Comparison of ENCODE assay signal across 1 fruit fly cellular context in genomic region chrX:5336722-5337121, dm6.
TF ChIP-seq lines count a peak whose summit lies in the region.

No protein-coding gene starts in this region.

TF ChIP-seq in whole organism, embryonic, 481 proteins besides CTCF, POLR2A, EP300 and RAD21 (continued from another document):
- TF ChIP-seq tup (GFP tag; optimal IDR thresholded peaks at IDR 0.05; lab: Kevin White, UChicago) (no peak), exex (tag; optimal IDR thresholded peaks at IDR 0.05; lab: Kevin White, UChicago) (peak; percentile 24), CG2116 (GFP tag; optimal IDR thresholded peaks at IDR 0.05; lab: Kevin White, UChicago) (no peak), CG8924 (tag; optimal IDR thresholded peaks at IDR 0.05; lab: Kevin White, UChicago) (peak; percentile 42), ci (GFP tag; IDR thresholded peaks at IDR 0.05; lab: Robert Waterston, UW) (0 out of 3 replicates have a peak, but pooled peaks have one; percentile 44), scrt (GFP tag; optimal IDR thresholded peaks at IDR 0.05; lab: Kevin White, UChicago) (peak; percentile 51), lmd (GFP tag; IDR thresholded peaks at IDR 0.05; lab: Robert Waterston, UW) (peak; percentile 41; the same call in 1 of the 2 replicates), nerfin-1 (tag; optimal IDR thresholded peaks at IDR 0.05; lab: Kevin White, UChicago) (peak; percentile 11), CG10543 (GFP tag; optimal IDR thresholded peaks at IDR 0.05; lab: Kevin White, UChicago) (no peak)
